Fruit fly (Drosophila melanogaster) whole organism, prepupa: ENCODE results near the gene Atg13.

Experiments
- CG10631 ChIP-seq: fragments of 200-800 bp; sonication (Bioruptor generic); optimal IDR thresholded peaks from 2 replicates; lab custom pipeline; 2016; ENCODE audit warnings: missing biosample characterization, missing genetic modification characterization
- CG10669 ChIP-seq: fragments of 200-800 bp; sonication (Bioruptor generic); optimal IDR thresholded peaks from 3 replicates; lab custom pipeline; 2018; ENCODE audit warnings: missing biosample characterization, mild to moderate bottlenecking, missing genetic modification characterization, moderate library complexity
- CG11294 ChIP-seq: fragments of 200-800 bp; sonication (Bioruptor generic); IDR thresholded peaks from 2 replicates; pipeline ENCODE4 v1.3.6; 2022; ENCODE audit warnings: missing biosample characterization, missing genetic modification characterization
- CG11762 ChIP-seq: fragments of 200-800 bp; sonication (Bioruptor generic); optimal IDR thresholded peaks from 3 replicates; lab custom pipeline; 2016; ENCODE audit warnings: missing biosample characterization, missing genetic modification characterization; ENCODE audit not compliant: insufficient read depth
- CG15336 ChIP-seq: fragments of 200-800 bp; sonication (Bioruptor generic); IDR thresholded peaks from 2 replicates; pipeline ENCODE4 v1.3.6; 2022; ENCODE audit warnings: missing biosample characterization, missing genetic modification characterization
- CG32006 ChIP-seq: fragments of 200-800 bp; sonication (Bioruptor generic); optimal IDR thresholded peaks from 3 replicates; lab custom pipeline; 2017; ENCODE audit warnings: missing biosample characterization, mild to moderate bottlenecking, missing genetic modification characterization
- CG34406 ChIP-seq: fragments of 200-800 bp; sonication (Bioruptor generic); optimal IDR thresholded peaks from 3 replicates; lab custom pipeline; 2016; ENCODE audit warnings: missing biosample characterization, missing genetic modification characterization
- CG4318 ChIP-seq: fragments of 200-800 bp; sonication (Bioruptor generic); optimal IDR thresholded peaks from 3 replicates; lab custom pipeline; 2017; ENCODE audit warnings: missing biosample characterization, mild to moderate bottlenecking, missing genetic modification characterization
- CG6163 ChIP-seq: fragments of 200-800 bp; sonication (Bioruptor generic); IDR thresholded peaks from 3 replicates; pipeline ENCODE4 v1.3.6; 2022; ENCODE audit warnings: missing biosample characterization, missing genetic modification characterization
- CG6276 ChIP-seq: fragments of 200-800 bp; sonication (Bioruptor generic); optimal IDR thresholded peaks from 2 replicates; lab custom pipeline; 2017; ENCODE audit warnings: missing biosample characterization, mild to moderate bottlenecking, missing genetic modification characterization
- CG6792 ChIP-seq: fragments of 200-800 bp; sonication (Bioruptor generic); optimal IDR thresholded peaks from 3 replicates; lab custom pipeline; 2016; ENCODE audit warnings: missing biosample characterization, missing genetic modification characterization
- CG6808 ChIP-seq: fragments of 200-800 bp; sonication (Bioruptor generic); optimal IDR thresholded peaks from 3 replicates; lab custom pipeline; 2017; ENCODE audit warnings: missing biosample characterization, missing genetic modification characterization, mild to moderate bottlenecking, moderate library complexity, missing genetic modification reagents
- CG8119 ChIP-seq: fragments of 200-800 bp; sonication (Bioruptor generic); IDR thresholded peaks from 3 replicates; pipeline ENCODE4 v1.3.6; 2022; ENCODE audit warnings: missing biosample characterization, missing genetic modification characterization
- CG8319 ChIP-seq: fragments of 200-800 bp; sonication (Bioruptor generic); optimal IDR thresholded peaks from 3 replicates; lab custom pipeline; 2016; ENCODE audit warnings: missing biosample characterization, missing genetic modification characterization
- CG8632 ChIP-seq: fragments of 200-800 bp; sonication (Bioruptor generic); optimal IDR thresholded peaks from 3 replicates; lab custom pipeline; 2016; ENCODE audit warnings: missing biosample characterization, missing genetic modification characterization
- CG9139 ChIP-seq: fragments of 200-800 bp; sonication (Bioruptor generic); optimal IDR thresholded peaks from 3 replicates; lab custom pipeline; 2017; ENCODE audit warnings: missing biosample characterization, mild to moderate bottlenecking, missing genetic modification characterization
- Eip78C ChIP-seq: fragments of 200-800 bp; sonication (Bioruptor generic); peaks from one replicate; lab custom pipeline; 2016; ENCODE audit warnings: missing biosample characterization, missing genetic modification characterization
- Eip93F ChIP-seq: fragments of 200-800 bp; sonication (Bioruptor generic); optimal IDR thresholded peaks from 2 replicates; lab custom pipeline; 2016; ENCODE audit warnings: missing biosample characterization, mild to moderate bottlenecking, missing genetic modification characterization
- Ets96B ChIP-seq: fragments of 200-800 bp; optimal IDR thresholded peaks from 2 replicates; lab custom pipeline; 2019; ENCODE audit warnings: missing biosample characterization, mild to moderate bottlenecking, missing genetic modification characterization, moderate library complexity
- Hr39 ChIP-seq: fragments of 200-800 bp; sonication (Bioruptor generic); optimal IDR thresholded peaks from 2 replicates; lab custom pipeline; 2016; ENCODE audit warnings: missing biosample characterization, missing genetic modification characterization
- Met ChIP-seq: fragments of 200-800 bp; sonication (Bioruptor generic); optimal IDR thresholded peaks from 3 replicates; lab custom pipeline; 2016; ENCODE audit warnings: missing biosample characterization, missing genetic modification characterization
- OdsH ChIP-seq: fragments of 200-800 bp; sonication (Bioruptor generic); optimal IDR thresholded peaks from 3 replicates; lab custom pipeline; 2016; ENCODE audit warnings: missing biosample characterization, missing genetic modification characterization
- Sox14 ChIP-seq: fragments of 200-800 bp; sonication (Bioruptor generic); optimal IDR thresholded peaks from 3 replicates; lab custom pipeline; 2016; ENCODE audit warnings: missing biosample characterization, missing genetic modification characterization
- dsx ChIP-seq: fragments of 200-800 bp; optimal IDR thresholded peaks from 3 replicates; lab custom pipeline; 2019; ENCODE audit warnings: missing biosample characterization, mild to moderate bottlenecking, missing genetic modification characterization, moderate library complexity; ENCODE audit not compliant: poor library complexity, severe bottlenecking
- eg ChIP-seq: fragments of 200-800 bp; sonication (Bioruptor generic); IDR thresholded peaks from 3 replicates; pipeline ENCODE4 v1.3.6; 2022; ENCODE audit warnings: missing biosample characterization, missing genetic modification characterization
- esn ChIP-seq: fragments of 200-800 bp; sonication (Bioruptor generic); optimal IDR thresholded peaks from 2 replicates; lab custom pipeline; 2016; ENCODE audit warnings: missing biosample characterization, mild to moderate bottlenecking, missing genetic modification characterization, moderate library complexity
- fd85E ChIP-seq: fragments of 200-800 bp; sonication (Bioruptor generic); optimal IDR thresholded peaks from 3 replicates; lab custom pipeline; 2016; ENCODE audit warnings: missing biosample characterization, missing genetic modification characterization
- fkh ChIP-seq: fragments of 200-800 bp; sonication (Bioruptor generic); optimal IDR thresholded peaks from 3 replicates; lab custom pipeline; 2017; ENCODE audit warnings: missing biosample characterization, mild to moderate bottlenecking, missing genetic modification characterization, moderate library complexity
- net ChIP-seq: fragments of 200-800 bp; sonication (Bioruptor generic); optimal IDR thresholded peaks from 3 replicates; lab custom pipeline; 2016; ENCODE audit warnings: missing biosample characterization, missing genetic modification characterization
- pdm3 ChIP-seq: fragments of 200-800 bp; sonication (Bioruptor generic); optimal IDR thresholded peaks from 3 replicates; lab custom pipeline; 2016; ENCODE audit warnings: missing biosample characterization, missing genetic modification characterization
- spab ChIP-seq: fragments of 200-800 bp; sonication (Bioruptor generic); optimal IDR thresholded peaks from 2 replicates; lab custom pipeline; 2017; ENCODE audit warnings: missing biosample characterization, mild to moderate bottlenecking, missing genetic modification characterization, missing genetic modification reagents
- ss ChIP-seq, 2 experiments: fragments of 200-800 bp; sonication (Bioruptor generic); optimal IDR thresholded peaks; 2 replicates in 1 of 2; 3 replicates in 1 of 2; lab custom pipeline; 2017 to 2018; ENCODE audit warnings: mild to moderate bottlenecking in 2 of 2, missing biosample characterization in 2 of 2, missing genetic modification characterization in 2 of 2, moderate library complexity in 1 of 2
- svp ChIP-seq: fragments of 200-800 bp; sonication (Bioruptor generic); peaks from one replicate; lab custom pipeline; 2016; ENCODE audit warnings: missing biosample characterization, missing genetic modification characterization
- topi ChIP-seq: fragments of 200-800 bp; sonication (Bioruptor generic); optimal IDR thresholded peaks from 3 replicates; lab custom pipeline; 2016; ENCODE audit warnings: missing biosample characterization, missing genetic modification characterization
- vri ChIP-seq: fragments of 200-800 bp; sonication (Bioruptor generic); optimal IDR thresholded peaks from 3 replicates; lab custom pipeline; 2016; ENCODE audit warnings: missing biosample characterization, mild to moderate bottlenecking, missing genetic modification characterization

The Atg13 gene

DNA sequence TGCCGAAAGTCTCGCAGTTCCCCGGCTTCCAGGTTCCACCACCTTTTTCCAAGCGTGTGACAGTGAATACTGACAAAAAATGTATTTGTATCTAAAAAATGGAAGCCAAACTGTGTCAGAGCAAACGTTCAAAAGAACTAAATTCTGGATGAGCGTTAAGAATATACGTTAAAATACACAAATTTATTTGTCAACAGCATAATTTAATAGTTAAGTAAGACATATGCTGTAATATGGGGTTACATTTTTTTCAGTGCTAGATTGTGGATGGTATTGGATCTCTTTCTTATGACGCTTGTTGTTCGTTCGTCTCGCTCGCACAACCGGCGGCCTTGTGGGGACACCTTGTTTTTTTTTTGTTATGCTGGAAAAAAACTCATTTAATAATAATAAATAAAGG, 6.0 kb downstream of the Atg13 start (continued):
- peak; percentile 87 for TF ChIP-seq pdm3 (GFP tag; lab: Kevin White, UChicago)
- peak; percentile 85 for TF ChIP-seq CG32006
- TF ChIP-seq CG9139 (GFP tag; lab: Kevin White, UChicago) = peak; percentile 58
- peak; percentile 77 for TF ChIP-seq CG6276 (GFP tag; lab: Kevin White, UChicago)
- peak; percentile 84 for TF ChIP-seq CG6792
- TF ChIP-seq esn = peak; percentile 77
- TF ChIP-seq eg = peak; percentile 92
- TF ChIP-seq CG11762 (GFP tag; lab: Kevin White, UChicago) = peak; percentile 89
- peak; percentile 88 for TF ChIP-seq CG8119
- peak; percentile 79 for TF ChIP-seq CG8319 (GFP tag; lab: Kevin White, UChicago)
- TF ChIP-seq Hr39 (GFP tag; lab: Kevin White, UChicago) = peak; percentile 83
- peak; percentile 75 for TF ChIP-seq dsx (GFP tag; lab: Kevin White, UChicago)
- TF ChIP-seq CG8632 (GFP tag; lab: Kevin White, UChicago) = peak; percentile 80
- peak; percentile 90 for TF ChIP-seq OdsH
- TF ChIP-seq Met (GFP tag; lab: Kevin White, UChicago) = peak; percentile 75
- TF ChIP-seq CG10669 (GFP tag; lab: Kevin White, UChicago) = peak; percentile 85

DNA sequence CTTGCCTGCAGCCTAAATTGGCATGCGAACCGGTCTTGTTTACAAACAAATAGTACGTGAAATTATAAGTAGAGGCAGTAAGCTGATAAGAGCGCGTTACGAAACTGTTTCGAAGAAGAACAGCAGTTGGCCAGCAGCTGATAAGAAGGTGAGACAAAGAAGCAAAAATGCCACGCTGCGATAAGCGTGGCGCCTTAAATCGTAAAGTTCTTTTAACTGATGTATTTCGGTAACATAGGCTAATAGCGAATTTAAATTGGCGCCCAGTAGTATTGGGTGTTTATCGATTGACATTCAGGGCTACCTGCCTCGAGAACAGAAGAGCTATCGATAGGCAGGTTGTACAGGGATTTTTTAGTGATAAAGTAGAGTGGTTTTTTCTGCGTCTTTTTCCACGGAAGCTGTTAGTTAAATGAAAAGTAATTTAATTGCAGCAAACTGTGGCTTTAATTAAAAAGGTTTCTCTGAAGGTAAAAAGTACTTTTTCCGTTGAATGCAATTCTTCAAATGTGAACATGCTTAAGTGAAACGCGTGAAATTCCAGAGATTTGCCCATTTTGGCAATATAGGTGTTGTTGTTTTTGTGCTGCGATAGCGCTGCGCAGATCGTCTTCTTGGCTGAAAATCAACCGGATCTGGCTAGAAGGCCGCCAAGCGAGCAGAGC, 7.1 kb downstream of the Atg13 start, which contains the start of gene stck:
Gene stck, plus strand, starts transcription at position 353 of the 665 bp plus-strand sequence.
- TF ChIP-seq fkh (GFP tag; lab: Kevin White, UChicago) (peak; percentile 1), Sox14 (peak; percentile 5), vri (GFP tag; lab: Kevin White, UChicago) (peak; percentile 86), Eip78C (GFP tag; lab: Kevin White, UChicago) (no peak), topi (no peak)

DNA sequence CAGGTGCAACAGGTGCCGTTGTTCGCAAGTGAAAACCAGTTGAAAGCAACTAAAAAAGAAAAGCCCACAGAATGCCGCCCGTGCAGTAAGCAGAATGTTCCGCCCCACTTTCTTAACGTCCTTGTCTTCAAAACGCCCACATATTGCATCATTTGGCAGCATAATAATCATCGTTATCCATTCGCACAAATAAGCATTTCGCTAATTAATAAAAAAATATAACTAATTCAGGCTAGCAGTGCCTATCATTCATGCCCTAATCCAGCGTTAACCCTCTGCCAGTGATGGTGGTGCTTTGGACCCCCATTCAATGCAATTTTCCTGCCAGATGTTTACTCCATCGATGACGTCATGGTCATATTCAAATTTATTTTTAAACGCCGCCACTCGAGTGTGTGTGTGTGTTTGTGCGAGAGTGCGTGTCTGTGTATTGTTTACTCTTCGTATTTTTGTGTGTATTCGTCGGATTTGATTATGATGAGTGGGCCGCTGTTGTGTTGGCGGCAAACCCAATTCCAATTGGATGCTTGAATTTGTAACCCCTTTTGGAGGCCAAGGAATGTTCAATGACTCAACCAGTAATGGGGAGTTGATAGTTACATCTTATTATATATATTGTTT, 7.9 kb downstream of the Atg13 start:
- TF ChIP-seq CG6163 (no peak), fkh (GFP tag; lab: Kevin White, UChicago) (peak; percentile 90), net (GFP tag; lab: Kevin White, UChicago) (peak; percentile 39), spab (GFP tag; lab: Kevin White, UChicago) (no peak), CG11294 (no peak), Met (GFP tag; lab: Kevin White, UChicago) (no peak), CG4318 (GFP tag; lab: Kevin White, UChicago) (no peak), dsx (GFP tag; lab: Kevin White, UChicago) (no peak), Eip78C (GFP tag; lab: Kevin White, UChicago) (peak; percentile 80), vri (GFP tag; lab: Kevin White, UChicago) (peak; percentile 86), svp (GFP tag; lab: Kevin White, UChicago) (peak; percentile 67), OdsH (no peak), CG15336 (no peak), CG10631 (GFP tag; lab: Kevin White, UChicago) (no peak)

DNA sequence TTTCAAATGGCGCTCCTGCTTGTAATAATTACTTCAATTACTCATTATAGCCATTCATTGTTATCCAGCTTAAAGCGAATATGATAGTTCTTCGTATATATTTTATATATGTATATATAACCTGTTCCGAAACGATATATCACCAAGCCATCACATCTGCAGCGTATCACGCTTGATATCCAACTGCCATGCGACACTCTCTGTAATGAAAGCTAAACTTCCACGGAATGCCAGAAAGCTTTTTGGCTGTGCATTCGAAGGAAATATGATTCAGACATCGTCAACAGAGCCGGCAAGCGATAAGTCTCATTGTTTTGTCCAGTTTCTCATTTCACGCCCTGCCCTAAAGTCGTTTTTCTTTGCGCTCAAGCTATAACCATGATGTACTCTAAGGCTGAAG, 8.4 kb downstream of the Atg13 start:
- TF ChIP-seq CG8319 (GFP tag; lab: Kevin White, UChicago) = no peak
- peak; percentile 24 for TF ChIP-seq Eip78C (GFP tag; lab: Kevin White, UChicago)

DNA sequence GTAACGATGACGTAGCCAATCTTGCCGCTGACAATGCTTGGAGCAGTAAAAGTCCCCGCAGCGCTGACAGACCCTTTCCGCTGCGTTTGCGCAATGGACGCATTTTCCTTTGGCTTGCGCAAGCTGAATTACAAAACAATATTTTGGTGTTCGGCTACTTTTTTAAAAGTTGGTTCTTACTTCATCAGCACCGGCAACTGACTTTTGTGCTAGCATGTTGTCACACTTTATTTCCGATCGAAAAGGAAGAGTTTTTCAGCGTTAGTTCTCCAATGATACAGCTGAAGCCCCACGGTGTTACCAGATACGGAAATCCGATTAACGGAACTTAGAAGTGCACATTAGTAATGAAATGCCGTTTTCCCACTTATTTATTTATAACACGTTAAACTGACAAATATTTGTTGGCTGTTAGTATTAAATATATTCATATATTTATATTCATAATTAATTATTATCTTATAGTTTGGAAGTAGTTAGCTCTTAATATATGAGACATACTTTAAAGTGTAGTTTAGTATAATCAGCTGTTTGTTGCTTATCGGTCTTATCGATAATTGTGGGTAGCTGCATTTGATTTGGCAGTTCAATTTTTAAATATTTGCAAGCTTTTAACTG, 12.8 kb downstream of the Atg13 start, which contains the start of the genes Veneno and CG7963:
Gene Veneno, minus strand, starts transcription at position 296 of the 618 bp plus-strand sequence.
Gene CG7963, plus strand, starts transcription at position 568 of the 618 bp plus-strand sequence.
- TF ChIP-seq CG10631 (GFP tag; lab: Kevin White, UChicago) (peak; percentile 35), Eip93F (GFP tag; lab: Kevin White, UChicago) (no peak), CG6808 (no peak), svp (GFP tag; lab: Kevin White, UChicago) (peak; percentile 39), CG8319 (GFP tag; lab: Kevin White, UChicago) (no peak), pdm3 (GFP tag; lab: Kevin White, UChicago) (no peak), fd85E (GFP tag; lab: Kevin White, UChicago) (no peak), CG6792 (no peak), ss (GFP tag; optimal IDR thresholded peaks at IDR 0.05; lab: Kevin White, UChicago) (no peak), CG34406 (GFP tag; lab: Kevin White, UChicago) (no peak), Met (GFP tag; lab: Kevin White, UChicago) (no peak), fkh (GFP tag; lab: Kevin White, UChicago) (no peak), Ets96B (tag; lab: Kevin White, UChicago) (no peak), topi (no peak)
